Fruit fly (Drosophila melanogaster): Measurements from ENCODE around the gene CG32808.

The CG32808 gene

dm6 chrX:1469717-1470116 lies at the start of gene CG32808:
TSS of gene CG32808 (minus strand) at chrX:1469817.
- TF ChIP-seq CG32264 (GFP tag; optimal IDR thresholded peaks at IDR 0.05) (no peak), Sp1 (GFP tag; optimal IDR thresholded peaks at IDR 0.05) (no peak), tai (GFP tag; optimal IDR thresholded peaks at IDR 0.05) (no peak), psq (GFP tag; optimal IDR thresholded peaks at IDR 0.05) (no peak), N (GFP tag; optimal IDR thresholded peaks at IDR 0.05) (no peak), h (GFP tag; optimal IDR thresholded peaks at IDR 0.05) (no peak), HLH106 (tag; optimal IDR thresholded peaks at IDR 0.05) (no peak), Hr83 (GFP tag; optimal IDR thresholded peaks at IDR 0.05; ENCODE audit: poor library complexity, severe bottlenecking) (no peak), Vsx2 (GFP tag; optimal IDR thresholded peaks at IDR 0.05; ENCODE audit: partially characterized antibody) (no peak), Dif (GFP tag; optimal IDR thresholded peaks at IDR 0.05; ENCODE audit: partially characterized antibody) (no peak), pan (optimal IDR thresholded peaks at IDR 0.05) (no peak), dsf (GFP tag; optimal IDR thresholded peaks at IDR 0.05; ENCODE audit: borderline replicate concordance) (no peak), woc (GFP tag; optimal IDR thresholded peaks at IDR 0.05) (no peak)

DNA sequence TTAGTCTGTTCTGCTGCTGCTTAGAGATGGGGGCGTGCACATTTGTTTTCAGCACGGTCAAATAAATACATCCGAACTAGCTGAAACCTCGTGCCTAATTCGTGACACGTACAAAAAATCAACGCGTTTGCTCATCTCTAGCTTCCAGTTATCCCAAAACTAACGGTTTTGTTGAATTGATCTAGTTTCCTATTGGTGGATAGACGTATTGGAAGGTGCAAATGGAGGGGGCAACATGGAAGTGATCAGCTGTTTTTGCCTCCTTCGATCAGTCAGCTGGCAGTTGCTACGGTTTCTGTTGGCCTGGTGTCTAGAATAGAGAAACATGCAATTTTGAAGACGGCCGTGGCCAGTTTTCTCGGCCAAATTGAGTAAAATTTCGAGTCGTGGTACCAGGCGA lies 48.0 kb upstream of the CG32808 start:
- TF ChIP-seq dl (GFP tag; optimal IDR thresholded peaks at IDR 0.05; ENCODE audit: insufficient read depth in 1 of 2, partially characterized antibody in 2 of 2): no peak
- TF ChIP-seq lola (GFP tag; optimal IDR thresholded peaks at IDR 0.05): no peak
- no peak for TF ChIP-seq N (GFP tag; optimal IDR thresholded peaks at IDR 0.05)
- TF ChIP-seq tai (GFP tag; optimal IDR thresholded peaks at IDR 0.05): no peak
- no peak for TF ChIP-seq usp (GFP tag; optimal IDR thresholded peaks at IDR 0.05)
- TF ChIP-seq psq (GFP tag; optimal IDR thresholded peaks at IDR 0.05): no peak
- no peak for TF ChIP-seq Sp1 (GFP tag; optimal IDR thresholded peaks at IDR 0.05)
- no peak for TF ChIP-seq ey (GFP tag; optimal IDR thresholded peaks at IDR 0.05)
- no peak for TF ChIP-seq Rel (GFP tag; optimal IDR thresholded peaks at IDR 0.05)
- TF ChIP-seq Rel (tag; optimal IDR thresholded peaks at IDR 0.05): no peak
- no peak for TF ChIP-seq dsf (GFP tag; optimal IDR thresholded peaks at IDR 0.05; ENCODE audit: borderline replicate concordance)
- TF ChIP-seq Dif (GFP tag; optimal IDR thresholded peaks at IDR 0.05; ENCODE audit: partially characterized antibody): no peak
- TF ChIP-seq Hnf4 (GFP tag; optimal IDR thresholded peaks at IDR 0.05): no peak
- no peak for TF ChIP-seq CG9705 (GFP tag; optimal IDR thresholded peaks at IDR 0.05)
- no peak for TF ChIP-seq sage (GFP tag; optimal IDR thresholded peaks at IDR 0.05)
- peak; percentile 12 for TF ChIP-seq OdsH (GFP tag; optimal IDR thresholded peaks at IDR 0.05)
- TF ChIP-seq woc (GFP tag; optimal IDR thresholded peaks at IDR 0.05): peak; percentile 32
- TF ChIP-seq sv (GFP tag; optimal IDR thresholded peaks at IDR 0.05): no peak
- TF ChIP-seq Dfd (GFP tag; optimal IDR thresholded peaks at IDR 0.05): no peak
- peak; percentile 20 for TF ChIP-seq br (GFP tag; optimal IDR thresholded peaks at IDR 0.05)
- no peak for TF ChIP-seq Myc (optimal IDR thresholded peaks at IDR 0.05)
- TF ChIP-seq h (GFP tag; optimal IDR thresholded peaks at IDR 0.05): peak; percentile 42
- peak; percentile 27 for TF ChIP-seq Hr83 (GFP tag; optimal IDR thresholded peaks at IDR 0.05; ENCODE audit: poor library complexity, severe bottlenecking)
- TF ChIP-seq Hr78 (GFP tag; optimal IDR thresholded peaks at IDR 0.05): no peak
- TF ChIP-seq rgr (GFP tag; optimal IDR thresholded peaks at IDR 0.05): no peak
- no peak for TF ChIP-seq HLH106 (tag; optimal IDR thresholded peaks at IDR 0.05)
- TF ChIP-seq pan (optimal IDR thresholded peaks at IDR 0.05): no peak
- peak; percentile 90 for TF ChIP-seq Vsx2 (GFP tag; optimal IDR thresholded peaks at IDR 0.05; ENCODE audit: partially characterized antibody)
- TF ChIP-seq Abd-B (GFP tag; optimal IDR thresholded peaks at IDR 0.05): no peak
- TF ChIP-seq fru (GFP tag; optimal IDR thresholded peaks at IDR 0.05): no peak
- no peak for TF ChIP-seq GATAd (GFP tag; optimal IDR thresholded peaks at IDR 0.05)
- no peak for TF ChIP-seq brk (GFP tag; optimal IDR thresholded peaks at IDR 0.05)
- no peak for TF ChIP-seq CG32264 (GFP tag; optimal IDR thresholded peaks at IDR 0.05)
- TF ChIP-seq jim (GFP tag; optimal IDR thresholded peaks at IDR 0.05): no peak
- no peak for TF ChIP-seq Mio (GFP tag; optimal IDR thresholded peaks at IDR 0.05)
- TF ChIP-seq Jra (GFP tag; optimal IDR thresholded peaks at IDR 0.05): no peak
- TF ChIP-seq foxo (GFP tag; optimal IDR thresholded peaks at IDR 0.05): peak in 1 of 2 experiments; percentile 0
- TF ChIP-seq dmrt93B (GFP tag; optimal IDR thresholded peaks at IDR 0.05): no peak
- no peak for TF ChIP-seq CrebA (GFP tag; optimal IDR thresholded peaks at IDR 0.05; ENCODE audit: borderline replicate concordance)

DNA sequence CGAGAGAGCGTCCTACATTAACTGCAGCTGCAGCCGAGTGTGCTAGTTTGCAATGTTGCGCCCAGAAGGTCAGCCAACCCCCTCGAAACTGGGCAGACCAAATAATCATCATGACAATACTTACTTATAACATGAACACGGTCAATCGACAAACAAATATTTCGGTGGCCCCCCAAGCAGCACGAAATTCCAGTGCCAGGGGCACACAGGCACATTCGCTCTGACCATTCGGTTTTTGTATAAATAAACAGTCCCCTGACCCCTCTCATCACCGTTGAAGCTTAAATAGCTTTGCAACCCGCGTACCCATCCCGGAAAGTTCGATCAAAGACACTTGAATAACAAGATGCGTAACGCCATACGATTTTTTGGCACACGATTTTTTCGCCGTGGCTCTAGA lies 44.2 kb upstream of the CG32808 start:
- TF ChIP-seq Jra (GFP tag; optimal IDR thresholded peaks at IDR 0.05) (no peak), h (GFP tag; optimal IDR thresholded peaks at IDR 0.05) (no peak), Dif (GFP tag; optimal IDR thresholded peaks at IDR 0.05; ENCODE audit: partially characterized antibody) (no peak), Myc (optimal IDR thresholded peaks at IDR 0.05) (no peak), br (GFP tag; optimal IDR thresholded peaks at IDR 0.05) (no peak), rgr (GFP tag; optimal IDR thresholded peaks at IDR 0.05) (no peak)

Measured in whole organism, wandering third instar larva.